Worm (Caenorhabditis elegans) whole organism, L1 larva: ENCODE results near the gene F54H12.10.

Experiments
- blmp-1 ChIP-seq: fragments of 150-350 bp; optimal IDR thresholded peaks from 2 replicates; lab custom pipeline; 2014; ENCODE audit warnings: missing biosample characterization, missing genetic modification characterization
- ces-1 ChIP-seq: fragments of 150-350 bp; optimal IDR thresholded peaks from 2 replicates; lab custom pipeline; 2014; ENCODE audit warnings: missing biosample characterization, missing genetic modification reagents, missing genetic modification characterization
- hlh-4 ChIP-seq: sonication (generic microtip); optimal IDR thresholded peaks from 2 replicates; lab custom pipeline; 2016; ENCODE audit warnings: mild to moderate bottlenecking, missing genetic modification characterization, missing compliant biosample characterization
- jun-1 ChIP-seq: fragments of 150-350 bp; optimal IDR thresholded peaks from 2 replicates; lab custom pipeline; 2014; ENCODE audit warnings: missing biosample characterization, missing genetic modification reagents, missing genetic modification characterization
- lin-13 ChIP-seq: fragments of 150-350 bp; optimal IDR thresholded peaks from 2 replicates; lab custom pipeline; 2014; ENCODE audit warnings: missing biosample characterization, missing genetic modification reagents, missing genetic modification characterization
- lin-15B ChIP-seq: fragments of 150-350 bp; sonication (generic microtip); optimal IDR thresholded peaks from 3 replicates; lab custom pipeline; 2014; ENCODE audit warnings: missing biosample characterization, missing genetic modification characterization
- nhr-237 ChIP-seq: fragments of 150-350 bp; optimal IDR thresholded peaks from 2 replicates; lab custom pipeline; 2014; ENCODE audit warnings: missing biosample characterization, missing genetic modification characterization
- nhr-28 ChIP-seq: fragments of 150-350 bp; optimal IDR thresholded peaks from 2 replicates; lab custom pipeline; 2014; ENCODE audit warnings: missing biosample characterization, missing genetic modification characterization
- unc-130 ChIP-seq: fragments of 150-350 bp; optimal IDR thresholded peaks from 2 replicates; lab custom pipeline; 2017; ENCODE audit warnings: missing biosample characterization, missing genetic modification characterization, inconsistent platforms
- zag-1 ChIP-seq: fragments of 150-350 bp; optimal IDR thresholded peaks from 2 replicates; lab custom pipeline; 2014; ENCODE audit warnings: missing biosample characterization, missing genetic modification characterization
- zip-4 ChIP-seq: fragments of 200-800 bp; sonication (Bioruptor generic); optimal IDR thresholded peaks from 2 replicates; lab custom pipeline; 2018; ENCODE audit warnings: mild to moderate bottlenecking, missing genetic modification characterization, moderate library complexity, missing compliant biosample characterization

- no peak for TF ChIP-seq unc-130
- no peak for TF ChIP-seq nhr-28 (tag; lab: Kevin White, UChicago)
- no peak for TF ChIP-seq ces-1 (GFP tag; lab: Kevin White, UChicago)
- TF ChIP-seq zag-1 (tag; lab: Kevin White, UChicago): no peak
- no peak for TF ChIP-seq lin-15B
- peak; percentile 6 for TF ChIP-seq blmp-1 (tag; lab: Kevin White, UChicago)
- no peak for TF ChIP-seq nhr-237 (tag; lab: Kevin White, UChicago)
- TF ChIP-seq lin-13 (GFP tag; lab: Kevin White, UChicago): no peak
- TF ChIP-seq hlh-4 (tag; lab: Kevin White, UChicago): no peak
- no peak for TF ChIP-seq zip-4 (GFP tag; lab: Kevin White, UChicago)
- no peak for TF ChIP-seq jun-1 (tag; lab: Kevin White, UChicago)
These were observed 10.0 kb downstream of the F54H12.10 start, which contains the start of gene col-90 for ce11 chrIII:7948802-7949201.
